Worm (Caenorhabditis elegans): ENCODE measurements around the gene faah-6.

DNA sequence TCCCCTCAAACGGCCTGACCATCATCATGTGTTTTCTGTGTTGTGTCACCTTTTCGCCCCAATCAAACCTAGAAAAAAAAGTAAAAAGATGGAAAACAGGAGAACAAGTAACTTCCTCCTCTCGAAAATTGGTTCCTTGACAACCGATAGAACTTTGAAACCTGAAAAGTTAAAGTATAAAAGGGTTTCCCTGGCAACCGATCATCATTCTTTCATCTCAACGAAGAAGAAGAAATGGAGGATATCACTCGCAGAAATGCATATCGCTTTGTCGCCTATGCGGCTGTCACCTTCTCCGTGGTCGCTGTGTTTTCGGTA, 53.5 kb downstream of the faah-6 start, which contains the start of gene col-95:
- TF ChIP-seq gei-8 (GFP tag; optimal IDR thresholded peaks at IDR 0.05) (no peak), fkh-10 (GFP tag; optimal IDR thresholded peaks at IDR 0.05) (no peak), cey-2 (tag; optimal IDR thresholded peaks at IDR 0.05; ENCODE audit: borderline replicate concordance, insufficient read depth) (no peak), lin-15B (tag; optimal IDR thresholded peaks at IDR 0.05) (no peak), F26F4.8 (GFP tag; conservative IDR thresholded peaks at IDR 0.05) (no peak), snpc-4 (tag; optimal IDR thresholded peaks at IDR 0.05) (no peak), ztf-7 (tag; optimal IDR thresholded peaks at IDR 0.05) (no peak), ztf-11 (tag; optimal IDR thresholded peaks at IDR 0.05) (no peak), ceh-82 (tag; optimal IDR thresholded peaks at IDR 0.05) (no peak), snpc-1.2 (GFP tag; IDR thresholded peaks at IDR 0.05) (no peak), ZK337.2 (GFP tag; IDR thresholded peaks at IDR 0.05) (no peak), fos-1 (tag; optimal IDR thresholded peaks at IDR 0.05) (no peak), lin-39 (tag; optimal IDR thresholded peaks at IDR 0.05) (no peak), mdt-29 (GFP tag; IDR thresholded peaks at IDR 0.05) (no peak)
